Fruit fly (Drosophila melanogaster) whole organism: ENCODE measurements around the gene nAChRbeta3.

ENCODE experiments used
- CG8478 ChIP-seq: fragments of >200 bp; optimal IDR thresholded peaks from 2 replicates; lab custom pipeline; 2018; ENCODE audit warnings: inconsistent platforms
- Dll ChIP-seq: fragments of >200 bp; optimal IDR thresholded peaks from 2 replicates; lab custom pipeline; 2017
- EcR ChIP-seq, 2 experiments: fragments of >200 bp; optimal IDR thresholded peaks; 2 replicates each; lab custom pipeline; 2017; ENCODE audit warnings: missing biosample characterization in 2 of 2, missing genetic modification characterization in 2 of 2, missing genetic modification reagents in 2 of 2
- pan ChIP-seq: fragments of >200 bp; optimal IDR thresholded peaks from 2 replicates; lab custom pipeline; 2017
- psq ChIP-seq: fragments of >200 bp; optimal IDR thresholded peaks from 2 replicates; lab custom pipeline; 2017
- usp ChIP-seq: fragments of >200 bp; optimal IDR thresholded peaks from 2 replicates; lab custom pipeline; 2017; ENCODE audit warnings: missing biosample characterization, missing genetic modification characterization, mixed read lengths

Gene nAChRbeta3

dm6 chr2L:542338-542967 is 2.5 kb upstream of the nAChRbeta3 start, which contains the start of gene lwr:
Gene lwr (minus strand): TSS chr2L:542580.
- TF ChIP-seq pan: no peak
- TF ChIP-seq psq (lab: Kevin White, UChicago): no peak
- no peak for TF ChIP-seq CG8478 (lab: Kevin White, UChicago)
- TF ChIP-seq EcR (GFP tag; optimal IDR thresholded peaks at IDR 0.05; lab: Kevin White, UChicago): no peak
- no peak for TF ChIP-seq Dll (lab: Kevin White, UChicago)
- no peak for TF ChIP-seq usp (GFP tag; lab: Kevin White, UChicago)

DNA sequence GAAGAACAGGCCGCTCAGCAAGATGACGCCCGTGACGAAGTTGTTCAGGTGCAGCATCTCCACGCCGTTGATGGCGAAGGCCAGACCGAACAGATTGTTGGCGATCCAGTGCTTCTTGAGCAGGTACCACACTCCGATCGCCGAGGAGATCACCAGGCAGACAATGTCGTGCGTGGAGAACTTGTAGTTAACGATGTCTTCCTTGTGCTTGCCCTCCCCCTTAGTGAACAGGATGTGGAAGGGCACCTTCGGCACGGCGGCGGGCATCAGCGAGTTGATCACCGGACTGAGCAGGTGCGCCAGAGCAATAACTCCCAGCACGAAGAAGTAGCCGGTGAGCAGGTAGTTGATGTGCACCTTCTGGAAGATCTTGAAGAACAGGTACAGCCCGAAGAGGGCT is 1.1 kb upstream of the nAChRbeta3 start:
- TF ChIP-seq CG8478 (lab: Kevin White, UChicago) (no peak), pan (no peak), psq (lab: Kevin White, UChicago) (no peak), Dll (lab: Kevin White, UChicago) (no peak)

DNA sequence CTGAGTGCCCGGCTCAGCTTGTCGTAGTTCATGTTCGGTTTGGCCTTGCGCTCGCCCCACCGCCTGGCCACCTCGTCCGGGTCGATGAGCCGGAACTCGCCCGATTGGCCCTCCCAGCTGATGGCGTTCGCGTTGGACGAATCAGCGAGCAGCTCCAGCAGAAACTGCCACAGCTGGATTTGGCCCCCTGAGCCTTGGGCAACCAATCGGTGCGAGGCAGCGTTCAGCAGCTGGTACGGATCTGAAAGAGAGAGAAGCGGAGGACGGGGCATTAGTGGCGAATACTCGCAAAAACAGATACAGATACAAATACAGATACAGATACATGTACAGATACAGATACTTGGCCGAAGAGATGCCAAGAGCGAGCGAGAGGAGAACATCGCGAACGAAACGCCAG is 3.0 kb downstream of the nAChRbeta3 start:
- TF ChIP-seq CG8478 (lab: Kevin White, UChicago): peak; percentile 34
- TF ChIP-seq Dll (lab: Kevin White, UChicago): no peak

dm6 chr2L:549637-550036 is 4.7 kb downstream of the nAChRbeta3 start:
- TF ChIP-seq usp (GFP tag; lab: Kevin White, UChicago) (no peak), pan (peak; percentile 64), Dll (lab: Kevin White, UChicago) (no peak), CG8478 (lab: Kevin White, UChicago) (no peak), psq (lab: Kevin White, UChicago) (no peak), EcR (GFP tag; optimal IDR thresholded peaks at IDR 0.05; lab: Kevin White, UChicago) (no peak)

dm6 chr2L:552432-552929 is 7.6 kb downstream of the nAChRbeta3 start, which contains the start of gene Ets21C:
Gene Ets21C (minus strand): TSS chr2L:552923.
- TF ChIP-seq psq (lab: Kevin White, UChicago) (no peak), Dll (lab: Kevin White, UChicago) (peak; percentile 83)

DNA sequence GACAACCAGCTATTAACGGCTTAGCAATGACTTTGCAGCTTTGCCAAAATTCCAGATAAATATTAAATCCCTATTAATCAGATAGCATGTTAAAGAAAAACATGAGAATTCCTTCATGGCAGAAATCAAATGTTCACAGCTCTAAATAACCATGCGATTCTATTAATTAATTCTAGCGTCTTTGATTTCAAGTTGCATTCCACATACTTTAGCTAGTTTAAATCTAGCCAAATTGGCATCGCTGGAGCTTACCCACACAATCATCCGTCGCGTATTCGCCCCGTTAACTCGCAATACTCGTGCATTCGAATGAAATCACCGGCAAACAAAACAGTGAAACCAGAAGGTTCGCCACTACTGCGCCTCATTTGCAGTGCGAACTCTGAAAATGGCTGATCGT is 14.4 kb downstream of the nAChRbeta3 start, which contains the start of gene Tspo:
Tspo (plus strand) TSS at position 302 of the 400 bp plus-strand sequence.
- TF ChIP-seq Dll (lab: Kevin White, UChicago) (no peak), CG8478 (lab: Kevin White, UChicago) (no peak), EcR (GFP tag; optimal IDR thresholded peaks at IDR 0.05; lab: Kevin White, UChicago) (no peak), psq (lab: Kevin White, UChicago) (no peak), usp (GFP tag; lab: Kevin White, UChicago) (no peak), pan (no peak)

dm6 chr2L:559770-560567 is 15.0 kb downstream of the nAChRbeta3 start, which contains the start of gene rempA:
Gene rempA (minus strand): TSS chr2L:560310.
- TF ChIP-seq CG8478 (lab: Kevin White, UChicago): no peak
- TF ChIP-seq Dll (lab: Kevin White, UChicago): peak; percentile 36

- no peak for TF ChIP-seq psq (lab: Kevin White, UChicago)
- no peak for TF ChIP-seq Dll (lab: Kevin White, UChicago)
- TF ChIP-seq EcR (GFP tag; optimal IDR thresholded peaks at IDR 0.05; lab: Kevin White, UChicago): no peak
- no peak for TF ChIP-seq pan
- TF ChIP-seq CG8478 (lab: Kevin White, UChicago): no peak
- TF ChIP-seq usp (GFP tag; lab: Kevin White, UChicago): no peak
Measured at dm6 chr2L:563314-563713, 18.4 kb downstream of the nAChRbeta3 start.

DNA sequence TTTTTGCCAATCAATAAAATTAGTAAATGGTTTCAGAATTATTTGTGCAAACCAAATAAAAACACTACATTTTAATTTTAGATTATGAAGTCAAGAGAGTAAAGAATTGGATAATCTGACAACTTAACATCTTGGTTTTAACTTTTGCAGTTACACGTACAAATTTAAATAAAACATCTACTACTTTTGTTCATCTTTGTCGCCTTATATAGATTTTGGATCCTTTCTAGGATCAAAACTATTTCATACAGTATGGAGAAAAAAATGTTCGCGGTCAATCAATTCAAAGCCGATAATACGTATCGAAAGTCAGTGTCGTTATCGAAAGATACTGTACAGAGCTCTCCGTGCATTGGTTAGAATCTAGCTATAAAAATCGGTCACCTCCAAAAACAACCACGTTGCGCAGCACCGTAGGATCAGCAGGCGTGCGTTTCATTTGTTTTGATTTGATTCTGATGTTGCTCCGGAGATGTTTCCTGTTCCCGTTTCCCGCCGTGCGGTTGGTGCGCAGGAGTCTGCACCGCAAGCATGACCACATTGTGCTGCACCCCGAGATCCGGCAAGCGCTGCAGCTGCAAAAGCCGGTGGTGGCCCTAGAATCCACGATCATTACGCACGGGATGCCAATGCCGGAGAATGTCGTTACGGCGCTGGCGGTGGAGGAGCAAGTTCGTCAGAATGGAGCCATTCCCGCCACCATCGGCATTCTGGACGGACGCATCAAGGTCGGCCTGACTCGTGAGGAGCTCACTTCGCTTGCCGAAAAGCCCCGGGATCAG is 19.0 kb downstream of the nAChRbeta3 start, which contains the start of the genes uncNacbeta and CG2794:
uncNacbeta (minus strand) TSS at position 51 of the 782 bp plus-strand sequence.
CG2794 (plus strand) TSS at position 395 of the 782 bp plus-strand sequence.
- TF ChIP-seq pan: no peak
- TF ChIP-seq Dll (lab: Kevin White, UChicago): no peak
- no peak for TF ChIP-seq usp (GFP tag; lab: Kevin White, UChicago)
- no peak for TF ChIP-seq psq (lab: Kevin White, UChicago)
- TF ChIP-seq CG8478 (lab: Kevin White, UChicago): no peak
- TF ChIP-seq EcR (GFP tag; optimal IDR thresholded peaks at IDR 0.05; lab: Kevin White, UChicago): no peak

dm6 chr2L:568030-568429 is 23.1 kb downstream of the nAChRbeta3 start, which contains the start of the genes Nle and Sf3b1:
Gene Nle (minus strand): TSS chr2L:568121.
Gene Sf3b1 (plus strand): TSS chr2L:568340.
- TF ChIP-seq EcR (GFP tag; optimal IDR thresholded peaks at IDR 0.05; lab: Kevin White, UChicago): no peak
- no peak for TF ChIP-seq pan
- no peak for TF ChIP-seq Dll (lab: Kevin White, UChicago)
- no peak for TF ChIP-seq usp (GFP tag; lab: Kevin White, UChicago)
- TF ChIP-seq psq (lab: Kevin White, UChicago): no peak
- no peak for TF ChIP-seq CG8478 (lab: Kevin White, UChicago)

dm6 chr2L:574226-574625 is 29.3 kb downstream of the nAChRbeta3 start, which contains the start of the genes Ipk2 and cold:
Gene Ipk2 (minus strand): TSS chr2L:574264.
Gene cold (plus strand): TSS chr2L:574291.
- no peak for TF ChIP-seq psq (lab: Kevin White, UChicago)
- TF ChIP-seq pan: no peak
- TF ChIP-seq EcR (GFP tag; optimal IDR thresholded peaks at IDR 0.05; lab: Kevin White, UChicago): no peak
- TF ChIP-seq usp (GFP tag; lab: Kevin White, UChicago): no peak
- no peak for TF ChIP-seq Dll (lab: Kevin White, UChicago)
- TF ChIP-seq CG8478 (lab: Kevin White, UChicago): no peak
